Worm (Caenorhabditis elegans) whole organism, mixed stage, embryonic: Measurements from ENCODE around the gene Y46D2A.1.
"Not testable (repeated sequence)": the region's sequence is repeated elsewhere in the genome, so short reads cannot be mapped to it uniquely, and the experiment has no call there.

Source experiments
- M03D4.4 ChIP-seq: sonication (generic microtip); optimal IDR thresholded peaks from 2 replicates; lab custom pipeline; 2017; ENCODE audit warnings: mild to moderate bottlenecking, missing genetic modification characterization, missing compliant biosample characterization
- bed-3 ChIP-seq: fragments of 200-800 bp; sonication (Bioruptor generic); optimal IDR thresholded peaks from 3 replicates; lab custom pipeline; 2018; ENCODE audit warnings: mild to moderate bottlenecking, missing genetic modification characterization, moderate library complexity, missing compliant biosample characterization
- blmp-1 ChIP-seq: fragments of 150-350 bp; optimal IDR thresholded peaks from 2 replicates; lab custom pipeline; 2014; ENCODE audit warnings: missing biosample characterization, missing genetic modification characterization
- ceh-39 ChIP-seq: fragments of 150-350 bp; optimal IDR thresholded peaks from 2 replicates; lab custom pipeline; 2014; ENCODE audit warnings: missing biosample characterization, missing genetic modification characterization
- ceh-43 ChIP-seq: fragments of 200-800 bp; sonication (Bioruptor generic); optimal IDR thresholded peaks from 2 replicates; lab custom pipeline; 2018; ENCODE audit warnings: mild to moderate bottlenecking, missing genetic modification characterization, moderate library complexity, missing compliant biosample characterization
- ceh-83 ChIP-seq: fragments of 200-800 bp; sonication (Bioruptor generic); optimal IDR thresholded peaks from 2 replicates; lab custom pipeline; 2018; ENCODE audit warnings: mild to moderate bottlenecking, missing genetic modification characterization, missing compliant biosample characterization
- ces-1 ChIP-seq: fragments of 150-350 bp; optimal IDR thresholded peaks from 2 replicates; lab custom pipeline; 2014; ENCODE audit warnings: missing biosample characterization, missing genetic modification reagents, missing genetic modification characterization
- cnd-1 ChIP-seq: fragments of 200-800 bp; sonication (Bioruptor generic); optimal IDR thresholded peaks from 2 replicates; lab custom pipeline; 2018; ENCODE audit warnings: mild to moderate bottlenecking, missing genetic modification characterization, missing compliant biosample characterization
- drap-1 ChIP-seq: fragments of 200-800 bp; sonication (Bioruptor generic); optimal IDR thresholded peaks from 3 replicates; lab custom pipeline; 2018; ENCODE audit warnings: mild to moderate bottlenecking, missing genetic modification characterization, missing compliant biosample characterization
- elt-3 ChIP-seq: fragments of 150-350 bp; optimal IDR thresholded peaks from 2 replicates; lab custom pipeline; 2014; ENCODE audit warnings: missing biosample characterization, missing genetic modification characterization
- flh-1 ChIP-seq: fragments of 200-800 bp; sonication (Bioruptor generic); optimal IDR thresholded peaks from 2 replicates; lab custom pipeline; 2018; ENCODE audit warnings: mild to moderate bottlenecking, missing genetic modification characterization, moderate library complexity, missing compliant biosample characterization
- hlh-1 ChIP-seq: fragments of 150-350 bp; optimal IDR thresholded peaks from 2 replicates; lab custom pipeline; 2014; ENCODE audit warnings: missing biosample characterization, missing genetic modification reagents, missing genetic modification characterization
- lin-13 ChIP-seq: fragments of 150-350 bp; optimal IDR thresholded peaks from 2 replicates; lab custom pipeline; 2014; ENCODE audit warnings: missing biosample characterization, missing genetic modification characterization
- lsy-2 ChIP-seq: fragments of 150-350 bp; optimal IDR thresholded peaks from 2 replicates; lab custom pipeline; 2014; ENCODE audit warnings: missing biosample characterization, missing genetic modification characterization
- mep-1 ChIP-seq: fragments of 150-350 bp; optimal IDR thresholded peaks from 2 replicates; lab custom pipeline; 2017; ENCODE audit warnings: missing biosample characterization, missing genetic modification reagents, missing genetic modification characterization, inconsistent platforms
- mls-2 ChIP-seq: sonication (generic microtip); optimal IDR thresholded peaks from 2 replicates; lab custom pipeline; 2016; ENCODE audit warnings: mild to moderate bottlenecking, missing genetic modification characterization, moderate library complexity, missing compliant biosample characterization
- nhr-12 ChIP-seq: fragments of 150-350 bp; optimal IDR thresholded peaks from 2 replicates; lab custom pipeline; 2014; ENCODE audit warnings: missing biosample characterization, missing genetic modification characterization
- nhr-2 ChIP-seq: fragments of 150-350 bp; optimal IDR thresholded peaks from 2 replicates; lab custom pipeline; 2014; ENCODE audit warnings: missing biosample characterization, missing genetic modification characterization
- nhr-237 ChIP-seq: fragments of 150-350 bp; optimal IDR thresholded peaks from 2 replicates; lab custom pipeline; 2014; ENCODE audit warnings: missing biosample characterization, missing genetic modification characterization
- nhr-28 ChIP-seq: fragments of 150-350 bp; optimal IDR thresholded peaks from 2 replicates; lab custom pipeline; 2014; ENCODE audit warnings: missing biosample characterization, missing genetic modification characterization
- nhr-76 ChIP-seq: sonication (generic microtip); optimal IDR thresholded peaks from 2 replicates; lab custom pipeline; 2017; ENCODE audit warnings: missing biosample characterization, missing genetic modification characterization
- pha-4 ChIP-seq: fragments of 150-350 bp; optimal IDR thresholded peaks from 2 replicates; lab custom pipeline; 2018; ENCODE audit warnings: missing biosample characterization, missing genetic modification reagents, missing genetic modification characterization
- sem-2 ChIP-seq: fragments of 200-800 bp; sonication (Bioruptor generic); optimal IDR thresholded peaks from 2 replicates; lab custom pipeline; 2018; ENCODE audit warnings: mild to moderate bottlenecking, missing genetic modification characterization, missing compliant biosample characterization
- snpc-4 ChIP-seq: fragments of 150-350 bp; optimal IDR thresholded peaks from 2 replicates; lab custom pipeline; 2014; ENCODE audit warnings: missing biosample characterization, missing genetic modification characterization
- sptf-1 ChIP-seq: sonication (generic microtip); optimal IDR thresholded peaks from 2 replicates; lab custom pipeline; 2017; ENCODE audit warnings: mild to moderate bottlenecking, missing genetic modification characterization, moderate library complexity, missing compliant biosample characterization
- tbx-8 ChIP-seq: fragments of 200-800 bp; sonication (Bioruptor generic); optimal IDR thresholded peaks from 2 replicates; lab custom pipeline; 2018; ENCODE audit warnings: mild to moderate bottlenecking, missing genetic modification characterization, moderate library complexity, missing compliant biosample characterization
- unc-120 ChIP-seq: sonication (generic microtip); optimal IDR thresholded peaks from 2 replicates; lab custom pipeline; 2017; ENCODE audit warnings: missing genetic modification characterization, missing compliant biosample characterization; ENCODE audit not compliant: poor library complexity, severe bottlenecking
- unc-39 ChIP-seq: fragments of 150-350 bp; optimal IDR thresholded peaks from 2 replicates; lab custom pipeline; 2014; ENCODE audit warnings: missing biosample characterization, missing genetic modification characterization
- unc-62 ChIP-seq: fragments of 150-350 bp; optimal IDR thresholded peaks from 2 replicates; lab custom pipeline; 2014; ENCODE audit warnings: missing biosample characterization, missing genetic modification reagents, missing genetic modification characterization
- zip-8 ChIP-seq: fragments of 150-350 bp; optimal IDR thresholded peaks from 2 replicates; lab custom pipeline; 2014; ENCODE audit warnings: missing biosample characterization, missing genetic modification characterization
- ztf-11 ChIP-seq: fragments of 150-350 bp; optimal IDR thresholded peaks from 2 replicates; lab custom pipeline; 2014; ENCODE audit warnings: missing biosample characterization, missing genetic modification characterization

Y46D2A.1 gene

DNA sequence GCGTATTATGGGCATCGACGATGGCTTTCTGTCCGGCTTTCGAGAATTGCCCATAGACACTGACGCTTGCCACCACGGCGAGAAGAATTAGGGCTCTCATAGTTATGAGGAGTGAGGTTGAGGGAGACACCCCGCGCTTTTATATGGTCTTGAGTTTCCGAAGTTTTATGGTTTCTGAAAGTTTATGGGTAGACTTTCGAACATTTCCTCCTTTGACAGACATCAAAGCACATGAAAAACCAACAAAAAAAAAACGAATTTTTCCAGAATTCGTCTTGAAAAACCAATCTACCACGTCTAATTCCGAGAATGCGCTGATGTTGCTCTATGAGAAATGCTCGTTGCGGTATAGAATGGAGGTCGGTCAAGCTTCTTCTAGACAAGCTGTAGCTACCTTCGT lies 37.8 kb upstream of the Y46D2A.1 start, which contains the start of gene scl-15:
Gene scl-15, minus strand, starts transcription at position 101 of the 400 bp plus-strand sequence.
- TF ChIP-seq unc-39 (tag; lab: Kevin White, UChicago) (no peak), M03D4.4 (tag; lab: Kevin White, UChicago) (no peak), unc-120 (tag; lab: Kevin White, UChicago) (no peak), ceh-83 (GFP tag; lab: Kevin White, UChicago) (no peak), lin-13 (tag; lab: Kevin White, UChicago) (no peak), elt-3 (tag; lab: Kevin White, UChicago) (no peak), nhr-12 (tag; lab: Kevin White, UChicago) (no peak), lsy-2 (tag; lab: Kevin White, UChicago) (no peak), nhr-2 (tag; lab: Kevin White, UChicago) (no peak), nhr-76 (tag; lab: Kevin White, UChicago) (no peak), tbx-8 (no peak), ces-1 (GFP tag; lab: Kevin White, UChicago) (no peak)
- TF ChIP-seq, all 35 proteins: peak for 0

ce11 chrII:3287073-3287472 lies 35.3 kb upstream of the Y46D2A.1 start, which contains the start of gene sri-63:
TSS of gene sri-63 (plus strand) at chrII:3287373.
- TF ChIP-seq M03D4.4 (tag; lab: Kevin White, UChicago) (no peak), ceh-83 (GFP tag; lab: Kevin White, UChicago) (no peak), nhr-76 (tag; lab: Kevin White, UChicago) (no peak), ztf-11 (tag; lab: Kevin White, UChicago) (no peak)

DNA sequence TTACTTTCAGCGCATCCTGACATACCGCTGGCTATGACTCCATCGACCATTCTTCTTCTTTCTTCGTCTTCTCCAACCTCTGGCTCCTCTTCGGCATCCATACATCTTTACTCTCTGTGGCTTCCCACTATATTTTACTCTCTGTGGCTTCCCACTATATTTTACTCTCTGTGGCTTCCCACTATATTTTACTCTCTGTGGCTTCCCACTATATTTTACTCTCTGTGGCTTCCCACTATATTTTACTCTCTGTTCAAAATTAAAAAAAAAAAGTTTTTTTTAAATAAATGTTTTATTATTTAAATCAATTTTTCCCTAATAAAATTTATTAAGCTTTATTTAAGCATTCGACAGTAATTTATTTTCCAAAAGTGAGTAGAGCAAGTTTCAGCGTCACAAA lies 31.8 kb upstream of the Y46D2A.1 start, which contains the start of gene F39E9.14:
Gene F39E9.14, minus strand, starts transcription at position 101 of the 400 bp plus-strand sequence.
- not testable (repeated sequence) for TF ChIP-seq nhr-2 (tag; lab: Kevin White, UChicago); ces-1 (GFP tag; lab: Kevin White, UChicago); ceh-43 (GFP tag; lab: Kevin White, UChicago)

DNA sequence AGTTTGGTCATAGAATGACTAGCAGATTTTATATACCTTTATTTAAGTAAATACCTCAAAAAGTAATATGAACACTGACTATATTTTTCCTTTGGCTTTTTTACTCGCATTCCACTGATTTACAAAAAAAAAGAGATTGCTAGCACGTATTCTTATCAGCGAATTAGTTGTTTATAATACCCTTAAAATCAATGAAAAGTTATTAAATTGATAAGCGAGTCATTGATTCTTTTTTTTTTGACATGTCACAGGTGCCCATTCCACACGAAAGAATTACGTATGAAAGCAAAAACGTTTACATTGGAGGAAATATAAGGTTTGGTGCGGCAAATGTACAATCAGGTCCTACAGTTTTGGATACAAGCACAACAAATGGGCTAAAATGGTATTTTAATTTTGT lies 27.2 kb upstream of the Y46D2A.1 start, which contains the start of gene btb-17:
Gene btb-17, plus strand, starts transcription at position 213 of the 400 bp plus-strand sequence.
- TF ChIP-seq unc-120 (tag; lab: Kevin White, UChicago) (no peak), pha-4 (tag; lab: Kevin White, UChicago) (no peak), cnd-1 (no peak), snpc-4 (tag; lab: Kevin White, UChicago) (no peak), lin-13 (tag; lab: Kevin White, UChicago) (no peak), unc-39 (tag; lab: Kevin White, UChicago) (no peak), hlh-1 (no peak), blmp-1 (tag; lab: Kevin White, UChicago) (no peak), unc-62 (GFP tag; lab: Kevin White, UChicago) (no peak), M03D4.4 (tag; lab: Kevin White, UChicago) (no peak), ceh-83 (GFP tag; lab: Kevin White, UChicago) (no peak), ces-1 (GFP tag; lab: Kevin White, UChicago) (no peak), zip-8 (tag; lab: Kevin White, UChicago) (no peak), elt-3 (tag; lab: Kevin White, UChicago) (no peak), nhr-237 (tag; lab: Kevin White, UChicago) (no peak), bed-3 (no peak), sptf-1 (tag; lab: Kevin White, UChicago) (no peak)
- TF ChIP-seq, all 35 proteins: peak for 0

DNA sequence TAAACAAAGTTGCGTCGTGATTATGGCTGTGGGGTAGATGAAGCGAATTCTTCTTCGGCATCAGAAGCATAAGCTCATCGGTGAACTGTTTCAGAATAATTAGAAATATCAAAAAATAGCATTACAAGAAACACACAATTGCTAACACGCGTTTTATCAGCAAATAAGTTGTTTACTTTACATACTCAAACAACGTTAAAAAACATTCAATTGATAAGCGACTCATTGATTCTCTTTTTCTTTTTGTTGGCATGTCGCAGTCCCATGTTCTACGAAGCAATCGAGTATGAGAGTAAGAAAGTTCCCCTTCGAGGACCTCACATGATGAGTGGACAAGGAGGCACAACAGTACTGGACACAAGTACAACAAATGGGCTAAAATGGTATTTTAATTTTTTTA lies 25.7 kb upstream of the Y46D2A.1 start, which contains the start of gene btb-16:
Gene btb-16, plus strand, starts transcription at position 240 of the 400 bp plus-strand sequence.
- TF ChIP-seq unc-39 (tag; lab: Kevin White, UChicago) (no peak), sem-2 (GFP tag; lab: Kevin White, UChicago) (no peak), ceh-43 (GFP tag; lab: Kevin White, UChicago) (no peak), lin-13 (tag; lab: Kevin White, UChicago) (no peak), nhr-237 (tag; lab: Kevin White, UChicago) (no peak), ceh-39 (tag; lab: Kevin White, UChicago) (no peak), pha-4 (tag; lab: Kevin White, UChicago) (no peak), nhr-2 (tag; lab: Kevin White, UChicago) (no peak), drap-1 (GFP tag; lab: Kevin White, UChicago) (no peak), lsy-2 (tag; lab: Kevin White, UChicago) (no peak)

ce11 chrII:3297914-3298313 lies 24.4 kb upstream of the Y46D2A.1 start, which contains the start of gene btb-18:
TSS of gene btb-18 (plus strand) at chrII:3298214.
- TF ChIP-seq nhr-28 (tag; lab: Kevin White, UChicago) (no peak), flh-1 (GFP tag; lab: Kevin White, UChicago) (no peak), mls-2 (tag; lab: Kevin White, UChicago) (no peak), M03D4.4 (tag; lab: Kevin White, UChicago) (no peak), mep-1 (no peak), ceh-39 (tag; lab: Kevin White, UChicago) (no peak)
